Worm (Caenorhabditis elegans) whole organism, L2 larva: ENCODE results near the gene T26C5.2.

ENCODE experiments used
- C34F6.9 ChIP-seq: fragments of 150-350 bp; optimal IDR thresholded peaks from 2 replicates; lab custom pipeline; 2014; ENCODE audit warnings: missing biosample characterization, missing genetic modification characterization
- R02D3.7 ChIP-seq: fragments of 150-350 bp; optimal IDR thresholded peaks from 2 replicates; lab custom pipeline; 2014; ENCODE audit warnings: missing biosample characterization, missing genetic modification characterization
- ZK546.5 ChIP-seq: sonication (generic microtip); optimal IDR thresholded peaks from 2 replicates; lab custom pipeline; 2017; ENCODE audit warnings: missing biosample characterization, missing genetic modification characterization
- alr-1 ChIP-seq: fragments of 150-350 bp; optimal IDR thresholded peaks from 2 replicates; lab custom pipeline; 2014; ENCODE audit warnings: missing biosample characterization, missing genetic modification characterization
- aly-2 ChIP-seq: fragments of 150-350 bp; optimal IDR thresholded peaks from 2 replicates; lab custom pipeline; 2014; ENCODE audit warnings: missing biosample characterization, missing genetic modification characterization
- ama-1 ChIP-seq: fragments of 150-350 bp; optimal IDR thresholded peaks from 2 replicates; lab custom pipeline; 2018; ENCODE audit warnings: inconsistent platforms
- blmp-1 ChIP-seq: sonication (generic microtip); optimal IDR thresholded peaks from 2 replicates; lab custom pipeline; 2017; ENCODE audit warnings: missing genetic modification characterization, mild to moderate bottlenecking, missing compliant biosample characterization, antibody characterized with exemption, moderate library complexity; ENCODE audit not compliant: insufficient read depth
- ceh-16 ChIP-seq: fragments of 150-350 bp; optimal IDR thresholded peaks from 2 replicates; lab custom pipeline; 2014; ENCODE audit warnings: missing biosample characterization, missing genetic modification characterization
- ceh-82 ChIP-seq: fragments of 150-350 bp; optimal IDR thresholded peaks from 2 replicates; lab custom pipeline; 2014; ENCODE audit warnings: missing biosample characterization, missing genetic modification characterization
- dmd-4 ChIP-seq: sonication (generic microtip); optimal IDR thresholded peaks from 2 replicates; lab custom pipeline; 2017; ENCODE audit warnings: missing biosample characterization, missing genetic modification characterization
- elt-1 ChIP-seq: fragments of 150-350 bp; optimal IDR thresholded peaks from 2 replicates; lab custom pipeline; 2014; ENCODE audit warnings: missing biosample characterization, missing genetic modification characterization
- elt-3 ChIP-seq: sonication (generic microtip); optimal IDR thresholded peaks from 2 replicates; lab custom pipeline; 2017; ENCODE audit warnings: missing biosample characterization, missing genetic modification characterization
- fos-1 ChIP-seq: fragments of 150-350 bp; optimal IDR thresholded peaks from 2 replicates; lab custom pipeline; 2014; ENCODE audit warnings: missing biosample characterization, missing genetic modification characterization
- lin-11 ChIP-seq: fragments of 150-350 bp; sonication (generic microtip); optimal IDR thresholded peaks from 2 replicates; lab custom pipeline; 2014; ENCODE audit warnings: missing biosample characterization, missing genetic modification characterization, inconsistent platforms, mixed read lengths
- lin-13 ChIP-seq: fragments of 150-350 bp; optimal IDR thresholded peaks from 2 replicates; lab custom pipeline; 2014; ENCODE audit warnings: missing biosample characterization, missing genetic modification reagents, missing genetic modification characterization
- lin-39 ChIP-seq: fragments of 150-350 bp; optimal IDR thresholded peaks from 2 replicates; lab custom pipeline; 2014; ENCODE audit warnings: missing biosample characterization, missing genetic modification reagents, missing genetic modification characterization
- mab-5 ChIP-seq: fragments of 150-350 bp; optimal IDR thresholded peaks from 2 replicates; lab custom pipeline; 2014; ENCODE audit warnings: missing biosample characterization, missing genetic modification characterization
- mbf-1 ChIP-seq: sonication (generic microtip); optimal IDR thresholded peaks from 2 replicates; lab custom pipeline; 2017; ENCODE audit warnings: missing biosample characterization, missing genetic modification characterization
- mdl-1 ChIP-seq, 2 experiments: fragments of 150-350 bp in 1 of 2; sonication (generic microtip) in 1 of 2; optimal IDR thresholded peaks; 2 replicates each; lab custom pipeline; 2017; ENCODE audit warnings: missing biosample characterization in 2 of 2, missing genetic modification characterization in 2 of 2
- nhr-10 ChIP-seq: sonication (generic microtip); optimal IDR thresholded peaks from 2 replicates; lab custom pipeline; 2017; ENCODE audit warnings: missing biosample characterization, missing genetic modification characterization
- nhr-129 ChIP-seq: fragments of 150-350 bp; optimal IDR thresholded peaks from 2 replicates; lab custom pipeline; 2014; ENCODE audit warnings: missing biosample characterization, missing genetic modification characterization
- nhr-237 ChIP-seq: fragments of 150-350 bp; optimal IDR thresholded peaks from 2 replicates; lab custom pipeline; 2014; ENCODE audit warnings: missing biosample characterization, missing genetic modification characterization
- nhr-25 ChIP-seq: fragments of 150-350 bp; sonication (generic microtip); optimal IDR thresholded peaks from 3 replicates; lab custom pipeline; 2014; ENCODE audit warnings: missing biosample characterization, missing genetic modification characterization
- nhr-77 ChIP-seq: fragments of 150-350 bp; optimal IDR thresholded peaks from 2 replicates; lab custom pipeline; 2014; ENCODE audit warnings: missing biosample characterization, missing genetic modification characterization
- peb-1 ChIP-seq: fragments of 150-350 bp; optimal IDR thresholded peaks from 2 replicates; lab custom pipeline; 2014; ENCODE audit warnings: missing biosample characterization, missing genetic modification characterization
- sem-4 ChIP-seq: fragments of 150-350 bp; optimal IDR thresholded peaks from 2 replicates; lab custom pipeline; 2014; ENCODE audit warnings: missing biosample characterization, missing genetic modification reagents, missing genetic modification characterization
- skn-1 ChIP-seq: sonication (generic microtip); optimal IDR thresholded peaks from 2 replicates; lab custom pipeline; 2017; ENCODE audit warnings: missing biosample characterization, missing genetic modification characterization
- snpc-4 ChIP-seq: fragments of 150-350 bp; optimal IDR thresholded peaks from 2 replicates; lab custom pipeline; 2014; ENCODE audit warnings: missing biosample characterization, missing genetic modification characterization
- unc-55 ChIP-seq: fragments of 150-350 bp; sonication (generic microtip); optimal IDR thresholded peaks from 3 replicates; lab custom pipeline; 2014; ENCODE audit warnings: missing biosample characterization, missing genetic modification reagents, missing genetic modification characterization
- unc-62 ChIP-seq: fragments of 150-350 bp; optimal IDR thresholded peaks from 2 replicates; lab custom pipeline; 2014; ENCODE audit warnings: missing biosample characterization, missing genetic modification reagents, missing genetic modification characterization
- zag-1 ChIP-seq: fragments of 150-350 bp; optimal IDR thresholded peaks from 2 replicates; lab custom pipeline; 2014; ENCODE audit warnings: missing biosample characterization, missing genetic modification characterization
- ztf-1 ChIP-seq: fragments of 200-800 bp; sonication (Bioruptor generic); conservative IDR thresholded peaks from 2 replicates; pipeline ENCODE4 v1.3.6; 2022; ENCODE audit warnings: missing genetic modification characterization, missing compliant biosample characterization
- ztf-4 ChIP-seq: fragments of 150-350 bp; optimal IDR thresholded peaks from 2 replicates; lab custom pipeline; 2014; ENCODE audit warnings: missing biosample characterization, missing genetic modification characterization

The T26C5.2 gene

DNA sequence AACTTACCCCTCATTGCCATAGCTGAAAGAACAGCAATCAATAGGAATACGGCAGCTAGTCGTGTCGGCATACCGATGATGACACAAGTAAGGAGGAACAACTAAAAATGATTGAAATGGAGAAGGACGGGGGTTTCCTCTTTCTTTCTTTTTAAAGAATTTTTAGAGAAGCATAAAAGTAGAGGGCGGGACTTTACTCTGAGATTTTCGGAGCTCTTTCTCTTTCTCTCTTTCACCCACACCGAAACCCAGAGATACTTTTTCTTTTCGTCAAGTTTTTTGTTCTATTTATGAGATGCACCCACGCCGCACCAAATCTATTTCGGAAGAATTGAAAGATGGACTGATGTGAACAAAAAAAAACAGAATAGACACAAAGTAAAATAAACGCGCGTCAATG is 13.6 kb downstream of the T26C5.2 start, which contains the start of gene T26C5.5:
T26C5.5 (minus strand) TSS at position 101 of the 400 bp plus-strand sequence.
- no peak for TF ChIP-seq ZK546.5 (tag; lab: Kevin White, UChicago)
- TF ChIP-seq blmp-1 (tag; lab: Kevin White, UChicago): no peak
- TF ChIP-seq ama-1 (lab: Kevin White, UChicago): no peak
- no peak for TF ChIP-seq nhr-10
- TF ChIP-seq ztf-1 (GFP tag; lab: Robert Waterston, UW): no peak
- TF ChIP-seq lin-13 (GFP tag; lab: Kevin White, UChicago): no peak
- no peak for TF ChIP-seq peb-1 (tag; lab: Kevin White, UChicago)
- TF ChIP-seq R02D3.7: no peak
- no peak for TF ChIP-seq lin-11 (tag; lab: Kevin White, UChicago)

DNA sequence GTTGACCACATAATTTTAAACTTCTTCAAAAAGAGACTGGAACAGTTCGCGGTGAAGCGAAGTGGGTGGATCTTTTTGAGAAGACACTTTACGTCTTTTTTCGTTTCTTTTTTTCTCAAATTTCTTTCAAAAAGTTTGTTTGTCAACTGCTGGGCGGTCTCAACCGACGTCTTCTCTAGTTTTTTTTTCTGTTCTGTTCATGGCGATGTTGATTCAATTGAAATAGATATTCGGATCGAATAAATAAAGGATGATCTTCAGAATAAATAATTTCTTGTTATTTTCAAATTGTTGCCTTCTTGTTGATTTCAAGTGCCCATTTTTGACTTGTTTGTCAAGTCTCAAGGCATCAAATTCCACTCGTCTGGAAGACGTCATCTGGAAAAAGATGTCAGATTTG is 17.4 kb downstream of the T26C5.2 start, which contains the start of gene T26C5.4:
T26C5.4 (minus strand) TSS at position 101 of the 400 bp plus-strand sequence.
- TF ChIP-seq mab-5 (no peak), R02D3.7 (no peak), skn-1 (tag; lab: Kevin White, UChicago) (no peak), snpc-4 (tag; lab: Kevin White, UChicago) (no peak), ceh-82 (tag; lab: Kevin White, UChicago) (no peak), nhr-10 (no peak), ztf-4 (tag; lab: Kevin White, UChicago) (no peak), lin-39 (no peak), blmp-1 (tag; lab: Kevin White, UChicago) (no peak), lin-13 (GFP tag; lab: Kevin White, UChicago) (no peak), peb-1 (tag; lab: Kevin White, UChicago) (no peak), ztf-1 (GFP tag; lab: Robert Waterston, UW) (no peak), ceh-16 (tag; lab: Kevin White, UChicago) (no peak), nhr-129 (tag; lab: Kevin White, UChicago) (no peak), nhr-77 (tag; lab: Kevin White, UChicago) (no peak), sem-4 (tag; lab: Kevin White, UChicago) (no peak)
- TF ChIP-seq, all 48 proteins: peak for 0

DNA sequence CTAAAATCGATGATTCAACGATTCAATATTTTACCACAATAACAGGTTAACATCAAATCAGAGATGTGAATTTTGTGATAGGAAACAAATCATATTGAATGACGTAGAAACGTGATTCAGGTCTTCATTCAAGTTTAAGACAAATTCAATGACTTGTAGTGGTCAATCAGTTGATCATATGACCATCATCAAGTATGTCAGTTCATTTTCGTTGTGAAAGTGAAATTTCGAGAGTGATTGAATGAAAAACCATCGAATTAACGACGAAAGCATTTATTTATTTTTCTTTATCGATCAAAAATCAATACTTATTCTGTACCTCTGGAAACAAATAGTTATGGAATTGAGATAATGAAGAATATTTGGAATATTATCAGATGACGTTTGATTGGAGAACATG is 18.5 kb downstream of the T26C5.2 start:
- no peak for TF ChIP-seq ama-1 (lab: Kevin White, UChicago)
- peak; percentile 65 for TF ChIP-seq nhr-25 (tag; lab: Kevin White, UChicago)
- TF ChIP-seq C34F6.9 (tag; lab: Kevin White, UChicago): no peak
- TF ChIP-seq snpc-4 (tag; lab: Kevin White, UChicago): no peak
- TF ChIP-seq blmp-1 (tag; lab: Kevin White, UChicago): peak; percentile 86
- TF ChIP-seq lin-11 (tag; lab: Kevin White, UChicago): no peak
- no peak for TF ChIP-seq alr-1 (tag; lab: Kevin White, UChicago)
- no peak for TF ChIP-seq nhr-237 (tag; lab: Kevin White, UChicago)
- no peak for TF ChIP-seq zag-1 (tag; lab: Kevin White, UChicago)
- TF ChIP-seq unc-62 (GFP tag; lab: Kevin White, UChicago): no peak
- TF ChIP-seq, all 48 proteins: peak for 2

DNA sequence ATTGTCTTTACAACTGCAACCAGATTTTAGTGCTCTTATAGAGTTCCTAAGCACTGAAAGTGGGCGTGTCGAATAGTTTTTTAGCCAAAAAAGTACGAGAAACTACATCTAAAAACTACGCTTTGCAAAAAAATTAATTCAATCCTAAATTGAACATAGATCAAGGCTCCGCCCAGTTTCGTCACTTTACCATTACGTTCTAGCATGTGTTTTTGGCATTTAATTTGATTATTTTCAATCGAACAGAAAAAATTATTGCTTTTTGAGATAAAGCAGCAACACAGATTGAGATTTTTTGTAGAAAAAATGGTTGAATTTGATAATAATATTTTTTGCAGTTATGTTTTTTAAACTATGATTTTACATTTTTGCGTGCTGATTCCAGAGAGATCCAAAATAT is 21.2 kb downstream of the T26C5.2 start, which contains the start of gene nlp-82:
nlp-82 (minus strand) TSS at position 101 of the 400 bp plus-strand sequence.
- TF ChIP-seq snpc-4 (tag; lab: Kevin White, UChicago) (no peak), ztf-4 (tag; lab: Kevin White, UChicago) (no peak), fos-1 (no peak), alr-1 (tag; lab: Kevin White, UChicago) (no peak), ama-1 (lab: Kevin White, UChicago) (no peak), elt-1 (tag; lab: Kevin White, UChicago) (no peak), unc-55 (GFP tag; lab: Kevin White, UChicago) (no peak), nhr-237 (tag; lab: Kevin White, UChicago) (no peak), aly-2 (tag; lab: Kevin White, UChicago) (no peak)

DNA sequence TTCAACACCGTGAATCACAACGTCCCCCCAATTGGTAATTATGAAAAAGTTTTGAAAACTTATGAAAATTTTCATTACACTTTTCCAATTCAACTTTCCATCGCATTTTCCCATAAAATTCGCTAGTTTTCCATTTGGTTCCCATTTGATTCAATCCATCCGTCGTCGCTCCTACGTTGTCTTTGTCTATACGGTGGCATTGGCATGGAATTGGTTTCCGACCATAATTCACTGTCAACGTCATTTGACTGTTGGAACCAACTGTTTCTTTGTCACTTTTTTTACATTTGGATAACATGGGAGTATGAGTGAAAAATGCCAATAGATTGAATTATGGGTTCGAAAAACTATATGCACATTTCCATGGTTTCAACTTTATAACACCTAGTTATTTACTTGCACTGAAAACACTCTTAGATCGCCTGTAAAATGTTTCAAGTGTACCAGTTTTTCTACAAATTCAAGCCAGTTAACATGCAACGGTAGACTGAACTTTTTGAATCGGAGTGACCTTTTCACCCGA is 25.1 kb downstream of the T26C5.2 start:
- TF ChIP-seq nhr-237 (tag; lab: Kevin White, UChicago) (no peak), elt-3 (tag; lab: Kevin White, UChicago) (no peak), dmd-4 (no peak), peb-1 (tag; lab: Kevin White, UChicago) (no peak), mbf-1 (no peak), skn-1 (tag; lab: Kevin White, UChicago) (no peak), elt-1 (tag; lab: Kevin White, UChicago) (no peak), mdl-1 (tag; optimal IDR thresholded peaks at IDR 0.05; lab: Kevin White, UChicago) (no peak), lin-39 (no peak), blmp-1 (tag; lab: Kevin White, UChicago) (no peak), C34F6.9 (tag; lab: Kevin White, UChicago) (no peak), mab-5 (no peak), nhr-129 (tag; lab: Kevin White, UChicago) (no peak)
